Fruit fly (Drosophila melanogaster) whole organism, wandering third instar larva: ENCODE data around the gene Cpr66D.

Experiments
- dsf ChIP-seq: sonication (Bioruptor generic); optimal IDR thresholded peaks from 2 replicates; lab custom pipeline; 2016; ENCODE audit warnings: missing biosample characterization, missing genetic modification characterization, borderline replicate concordance
- h ChIP-seq: fragments of 200-800 bp; sonication (Bioruptor generic); optimal IDR thresholded peaks from 3 replicates; lab custom pipeline; 2016; ENCODE audit warnings: missing biosample characterization, mild to moderate bottlenecking, missing genetic modification characterization
- psq ChIP-seq: fragments of 200-800 bp; sonication (Bioruptor generic); optimal IDR thresholded peaks from 3 replicates; lab custom pipeline; 2017; ENCODE audit warnings: missing biosample characterization, mild to moderate bottlenecking, missing genetic modification characterization, moderate library complexity

DNA sequence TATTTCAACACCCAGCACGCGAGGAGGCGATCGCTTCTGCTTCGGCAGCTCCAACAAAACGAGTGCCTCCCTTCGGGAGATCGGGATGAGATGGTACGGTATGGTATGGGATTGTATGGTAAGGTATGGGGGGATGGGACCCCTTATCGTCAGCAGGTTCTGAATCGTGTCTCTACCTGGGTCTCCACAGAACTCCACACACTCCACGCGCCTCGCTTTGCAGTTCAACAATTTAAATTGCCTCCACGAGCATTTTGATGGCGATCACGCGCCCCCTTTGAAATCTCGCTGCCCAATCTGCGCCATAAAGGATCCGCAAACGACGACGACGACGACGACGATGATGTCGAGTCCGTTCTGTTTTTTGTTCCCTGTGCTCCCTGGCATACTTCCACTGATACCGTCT lies 12.3 kb downstream of the Cpr66D start:
- TF ChIP-seq dsf (GFP tag; lab: Kevin White, UChicago) (no peak), h (GFP tag; lab: Kevin White, UChicago) (peak; percentile 67), psq (GFP tag; lab: Kevin White, UChicago) (peak; percentile 62)
